Worm (Caenorhabditis elegans) whole organism, early embryonic: ENCODE measurements around the gene pat-3.

Experiments used
- B0310.2 ChIP-seq: sonication (generic microtip); optimal IDR thresholded peaks from 2 replicates; lab custom pipeline; 2016; ENCODE audit warnings: mild to moderate bottlenecking, missing genetic modification characterization, missing compliant biosample characterization
- F13C5.2 ChIP-seq: sonication (generic microtip); optimal IDR thresholded peaks from 2 replicates; lab custom pipeline; 2017; ENCODE audit warnings: mild to moderate bottlenecking, missing genetic modification characterization, inconsistent platforms, missing compliant biosample characterization
- ama-1 ChIP-seq: fragments of 150-350 bp; optimal IDR thresholded peaks from 2 replicates; lab custom pipeline; 2014
- ets-7 ChIP-seq: sonication (generic microtip); optimal IDR thresholded peaks from 2 replicates; lab custom pipeline; 2016; ENCODE audit warnings: missing genotype, missing genetic modification characterization, missing compliant biosample characterization
- flt-1 ChIP-seq: fragments of 200-800 bp; sonication (Bioruptor generic); IDR thresholded peaks from 2 replicates; pipeline ENCODE4 v1.3.6; 2022; ENCODE audit warnings: missing genetic modification characterization, missing compliant biosample characterization
- hmbx-1 ChIP-seq: sonication (generic microtip); optimal IDR thresholded peaks from 2 replicates; lab custom pipeline; 2016; ENCODE audit warnings: mild to moderate bottlenecking, missing genetic modification characterization, missing compliant biosample characterization
- hmg-4 ChIP-seq: fragments of 200-800 bp; sonication (Bioruptor generic); optimal IDR thresholded peaks from 2 replicates; lab custom pipeline; 2018; ENCODE audit warnings: mild to moderate bottlenecking, missing genetic modification characterization, missing compliant biosample characterization
- hnd-1 ChIP-seq: sonication (generic microtip); optimal IDR thresholded peaks from 2 replicates; lab custom pipeline; 2016; ENCODE audit warnings: missing genetic modification characterization, missing compliant biosample characterization
- scrt-1 ChIP-seq: fragments of 200-800 bp; sonication (Bioruptor generic); IDR thresholded peaks from 2 replicates; pipeline ENCODE4 v1.3.6; 2022; ENCODE audit warnings: missing genetic modification characterization, missing compliant biosample characterization
- sea-1 ChIP-seq: fragments of 200-800 bp; sonication (Bioruptor generic); conservative IDR thresholded peaks from 2 replicates; pipeline ENCODE4 v1.3.6; 2022; ENCODE audit warnings: missing genetic modification characterization, missing compliant biosample characterization
- tbx-37 ChIP-seq: fragments of 200-800 bp; sonication (Bioruptor generic); conservative IDR thresholded peaks from 2 replicates; pipeline ENCODE4 v1.3.6; 2022; ENCODE audit warnings: missing genetic modification reagents, missing genetic modification characterization, missing compliant biosample characterization
- tra-4 ChIP-seq: sonication (generic microtip); optimal IDR thresholded peaks from 2 replicates; lab custom pipeline; 2017; ENCODE audit warnings: missing genetic modification characterization, missing compliant biosample characterization

ce11 chrIII:3875608-3876007, 38.3 kb downstream of the pat-3 start:
- no peak for TF ChIP-seq B0310.2 (tag; lab: Kevin White, UChicago)
- TF ChIP-seq hmbx-1 (tag; lab: Kevin White, UChicago): no peak
- no peak for TF ChIP-seq F13C5.2 (tag; lab: Kevin White, UChicago)
- TF ChIP-seq flt-1 (GFP tag; lab: Robert Waterston, UW): no peak
- TF ChIP-seq ama-1 (lab: Kevin White, UChicago): no peak
- TF ChIP-seq tra-4 (tag; lab: Kevin White, UChicago): no peak
- no peak for TF ChIP-seq scrt-1
- TF ChIP-seq tbx-37 (GFP tag; lab: Robert Waterston, UW): no peak
- no peak for TF ChIP-seq sea-1 (GFP tag; lab: Robert Waterston, UW)
- TF ChIP-seq hnd-1 (tag; lab: Kevin White, UChicago): no peak
- TF ChIP-seq ets-7 (tag; lab: Kevin White, UChicago): no peak
- no peak for TF ChIP-seq hmg-4 (GFP tag; lab: Kevin White, UChicago)
